Worm (Caenorhabditis elegans) whole organism, midembryonic: ENCODE data around the gene mans-3.

ENCODE experiments used
- T22C8.4 ChIP-seq: fragments of 200-800 bp; sonication (Bioruptor generic); IDR thresholded peaks from 2 replicates; pipeline ENCODE4 v1.3.6; 2022; ENCODE audit warnings: missing genetic modification characterization, missing compliant biosample characterization
- cog-1 ChIP-seq: sonication (generic microtip); optimal IDR thresholded peaks from 2 replicates; lab custom pipeline; 2016; ENCODE audit warnings: missing genetic modification characterization, missing compliant biosample characterization
- flt-1 ChIP-seq: fragments of 200-800 bp; sonication (Bioruptor generic); IDR thresholded peaks from 2 replicates; pipeline ENCODE4 v1.3.6; 2022; ENCODE audit warnings: missing genetic modification characterization, missing compliant biosample characterization
- klf-2 ChIP-seq: fragments of 200-800 bp; sonication (Bioruptor generic); conservative IDR thresholded peaks from 2 replicates; pipeline ENCODE4 v1.3.6; 2022; ENCODE audit warnings: missing genetic modification reagents, missing genetic modification characterization, missing compliant biosample characterization
- med-1 ChIP-seq: sonication (generic microtip); optimal IDR thresholded peaks from 2 replicates; lab custom pipeline; 2017; ENCODE audit warnings: missing genetic modification characterization, mild to moderate bottlenecking, missing compliant biosample characterization, antibody characterized with exemption, missing genetic modification reagents; ENCODE audit not compliant: insufficient read depth
- ref-1 ChIP-seq: fragments of 200-800 bp; sonication (Bioruptor generic); conservative IDR thresholded peaks from 2 replicates; pipeline ENCODE4 v1.3.6; 2022; ENCODE audit warnings: missing genetic modification reagents, missing genetic modification characterization, missing compliant biosample characterization
- tab-1 ChIP-seq: fragments of 200-800 bp; sonication (Bioruptor generic); IDR thresholded peaks from 2 replicates; pipeline ENCODE4 v1.3.6; 2022; ENCODE audit warnings: missing genetic modification characterization, missing compliant biosample characterization
- ztf-23 ChIP-seq: fragments of 200-800 bp; sonication (Bioruptor generic); IDR thresholded peaks from 2 replicates; pipeline ENCODE4 v1.3.6; 2022; ENCODE audit warnings: missing genetic modification reagents, missing genetic modification characterization, missing compliant biosample characterization
- ztf-29 ChIP-seq: fragments of 200-800 bp; sonication (Bioruptor generic); IDR thresholded peaks from 2 replicates; pipeline ENCODE4 v1.3.6; 2022; ENCODE audit warnings: missing genetic modification reagents, missing genetic modification characterization, missing compliant biosample characterization

Gene mans-3

DNA sequence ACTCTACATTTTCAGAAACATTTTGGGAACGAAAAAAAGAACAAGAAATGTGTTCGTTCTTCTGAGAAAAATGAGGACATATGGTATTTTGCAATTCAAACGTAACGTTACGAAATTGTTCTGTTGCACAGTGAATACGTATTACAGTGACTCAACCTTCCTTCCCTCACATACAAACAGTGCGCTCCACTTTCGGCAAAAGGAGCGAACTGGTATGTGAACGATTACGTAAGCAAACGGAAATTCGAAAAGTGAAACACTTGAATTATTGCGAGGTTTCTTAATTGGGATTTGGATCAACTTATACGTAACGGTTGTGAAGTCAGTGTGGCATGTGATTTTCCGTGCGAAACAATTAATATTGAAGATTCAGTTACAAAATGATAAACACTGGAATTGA is 44.4 kb upstream of the mans-3 start:
- TF ChIP-seq ztf-29 (GFP tag; lab: Robert Waterston, UW): no peak
- no peak for TF ChIP-seq ztf-23 (GFP tag; lab: Robert Waterston, UW)
- no peak for TF ChIP-seq med-1 (GFP tag; lab: Kevin White, UChicago)
- TF ChIP-seq ref-1 (GFP tag; lab: Robert Waterston, UW): no peak
- no peak for TF ChIP-seq flt-1 (GFP tag; lab: Robert Waterston, UW)
- no peak for TF ChIP-seq klf-2 (GFP tag; lab: Robert Waterston, UW)
- no peak for TF ChIP-seq tab-1
- no peak for TF ChIP-seq T22C8.4 (GFP tag; lab: Robert Waterston, UW)
- no peak for TF ChIP-seq cog-1 (tag; lab: Kevin White, UChicago)

DNA sequence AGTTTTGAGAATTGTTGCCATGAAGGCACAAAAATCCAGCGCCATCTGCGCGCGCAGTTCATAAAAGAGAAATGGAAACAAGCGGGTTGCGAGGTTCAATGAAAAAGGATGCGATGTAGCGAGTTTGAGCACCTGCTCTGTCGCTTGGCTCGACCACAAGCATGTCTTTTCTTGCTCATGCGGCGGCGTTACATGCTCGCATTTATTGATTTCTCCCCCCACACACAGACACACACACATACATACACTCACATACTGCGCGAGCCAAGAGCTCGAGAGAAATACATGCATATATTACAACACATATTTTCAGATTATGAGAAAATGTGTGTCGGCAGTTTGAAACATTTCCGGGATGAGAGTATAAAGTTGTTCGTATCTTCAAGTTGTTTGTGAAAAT is 43.4 kb upstream of the mans-3 start:
- TF ChIP-seq T22C8.4 (GFP tag; lab: Robert Waterston, UW): peak; percentile 64
- TF ChIP-seq ztf-29 (GFP tag; lab: Robert Waterston, UW): no peak

DNA sequence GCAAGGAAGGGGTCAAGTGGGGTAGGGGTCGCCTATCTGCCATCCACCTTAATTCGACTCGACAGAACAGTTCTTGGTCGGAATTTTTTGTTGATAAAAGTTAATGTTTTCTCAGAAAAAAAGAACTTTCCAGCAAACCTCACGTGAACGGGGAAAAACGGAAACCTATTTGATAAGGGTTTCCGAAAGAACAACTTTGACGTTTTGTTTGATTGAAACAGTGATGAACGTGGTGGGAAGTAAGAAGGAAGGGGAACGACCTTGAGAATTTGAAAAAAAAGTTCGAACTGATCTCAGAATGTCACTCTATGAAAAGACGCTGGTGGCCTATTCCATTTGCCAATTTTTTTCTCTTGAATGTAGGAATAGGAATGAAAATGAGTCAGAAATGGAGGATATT is 42.8 kb upstream of the mans-3 start:
- TF ChIP-seq ztf-29 (GFP tag; lab: Robert Waterston, UW) (no peak), klf-2 (GFP tag; lab: Robert Waterston, UW) (no peak), tab-1 (no peak), ztf-23 (GFP tag; lab: Robert Waterston, UW) (no peak), cog-1 (tag; lab: Kevin White, UChicago) (no peak), ref-1 (GFP tag; lab: Robert Waterston, UW) (no peak), flt-1 (GFP tag; lab: Robert Waterston, UW) (no peak), med-1 (GFP tag; lab: Kevin White, UChicago) (no peak), T22C8.4 (GFP tag; lab: Robert Waterston, UW) (no peak)

DNA sequence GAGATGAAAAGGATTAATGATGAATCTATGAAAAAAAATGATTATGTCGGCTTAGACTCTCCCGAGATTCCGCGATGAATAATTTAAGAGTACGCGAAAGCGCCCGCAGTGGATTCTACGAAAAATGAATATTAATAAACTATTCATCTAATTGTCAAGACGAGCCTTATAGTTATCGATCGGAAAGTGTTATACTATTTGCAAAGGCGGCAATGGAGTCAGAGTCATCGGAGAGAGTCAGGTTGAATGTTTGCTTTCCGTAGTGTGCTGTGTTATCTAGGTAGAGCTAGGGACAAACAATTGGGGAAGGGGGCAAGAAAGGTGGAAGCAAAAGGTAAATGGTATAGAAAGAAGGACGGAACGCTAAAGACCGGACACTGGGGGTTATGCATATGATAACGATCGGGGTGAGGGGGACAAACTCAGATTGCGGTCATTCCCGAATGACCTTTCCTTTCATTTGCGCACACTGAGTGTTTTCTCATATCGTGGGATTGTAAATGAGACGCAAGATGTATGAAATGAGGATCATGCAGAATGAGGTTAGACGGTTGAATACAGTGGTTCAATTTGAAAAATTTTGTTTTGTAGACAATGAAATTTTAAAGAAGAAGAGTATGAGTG is 42.3 kb upstream of the mans-3 start:
- no peak for TF ChIP-seq med-1 (GFP tag; lab: Kevin White, UChicago)
- no peak for TF ChIP-seq T22C8.4 (GFP tag; lab: Robert Waterston, UW)
- TF ChIP-seq flt-1 (GFP tag; lab: Robert Waterston, UW): 0 out of 2 replicates have a peak, but pooled peaks have one; percentile 21
- TF ChIP-seq klf-2 (GFP tag; lab: Robert Waterston, UW): no peak
- no peak for TF ChIP-seq tab-1

DNA sequence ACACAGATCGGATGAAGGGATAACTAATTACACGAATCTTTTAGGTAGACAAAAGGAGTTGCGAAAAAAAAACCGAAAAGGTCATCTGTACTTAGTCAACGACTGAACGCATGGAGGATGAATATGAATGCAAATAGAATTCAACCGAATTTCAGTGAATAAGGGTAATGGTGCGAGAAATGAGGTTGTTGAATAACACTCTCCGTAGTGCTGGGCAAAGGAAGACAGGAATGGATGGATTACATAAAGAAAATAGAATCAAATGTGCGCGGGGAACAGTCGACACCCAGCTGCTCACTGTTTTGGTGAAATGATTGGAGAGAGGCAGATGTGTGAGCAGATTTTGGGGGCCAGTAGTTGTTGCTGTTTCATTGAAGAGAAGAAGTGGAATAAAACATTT is 40.9 kb upstream of the mans-3 start:
- TF ChIP-seq klf-2 (GFP tag; lab: Robert Waterston, UW): no peak
- no peak for TF ChIP-seq med-1 (GFP tag; lab: Kevin White, UChicago)
- TF ChIP-seq tab-1: no peak
- no peak for TF ChIP-seq T22C8.4 (GFP tag; lab: Robert Waterston, UW)

DNA sequence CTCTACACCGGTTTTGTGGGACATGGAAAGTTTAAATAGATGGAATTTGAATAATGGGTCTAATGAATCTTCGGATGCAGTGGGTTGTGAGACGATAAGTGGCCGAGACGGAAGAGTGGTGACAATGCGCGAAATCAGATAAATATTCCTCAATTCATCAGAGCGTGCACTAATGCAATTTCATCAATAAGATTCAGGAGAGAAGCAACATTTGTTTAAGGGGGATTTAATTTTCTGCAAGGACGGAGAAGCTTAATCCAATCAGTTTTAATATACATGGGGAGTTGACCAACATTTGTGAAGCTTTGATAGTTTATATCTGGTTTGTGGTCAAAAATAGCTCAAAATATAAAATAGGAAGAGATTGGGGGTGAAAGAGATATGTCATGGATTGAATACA is 35.7 kb upstream of the mans-3 start:
- no peak for TF ChIP-seq flt-1 (GFP tag; lab: Robert Waterston, UW)
- TF ChIP-seq ztf-23 (GFP tag; lab: Robert Waterston, UW): no peak
- no peak for TF ChIP-seq tab-1
- no peak for TF ChIP-seq ref-1 (GFP tag; lab: Robert Waterston, UW)
- no peak for TF ChIP-seq med-1 (GFP tag; lab: Kevin White, UChicago)
- no peak for TF ChIP-seq klf-2 (GFP tag; lab: Robert Waterston, UW)

DNA sequence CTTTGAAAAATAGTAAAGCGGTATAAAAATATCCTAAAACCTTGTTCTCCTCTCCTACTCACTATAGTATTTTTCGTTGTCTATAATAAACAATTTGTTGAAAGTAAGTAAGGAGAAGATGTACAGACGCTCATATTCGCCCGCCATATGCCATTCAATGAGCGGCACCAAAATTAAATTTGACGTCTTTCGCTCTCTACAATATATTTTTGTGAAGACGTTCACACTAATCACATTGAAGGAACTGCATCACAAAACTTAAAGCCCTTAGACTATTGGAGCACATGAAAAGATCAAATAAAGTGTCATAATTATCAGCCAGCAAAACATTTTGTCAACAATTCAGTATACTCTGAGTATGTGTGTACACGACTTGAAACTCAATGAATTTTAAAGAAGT is 33.4 kb upstream of the mans-3 start:
- no peak for TF ChIP-seq T22C8.4 (GFP tag; lab: Robert Waterston, UW)
- TF ChIP-seq tab-1: no peak
- no peak for TF ChIP-seq ref-1 (GFP tag; lab: Robert Waterston, UW)
- TF ChIP-seq med-1 (GFP tag; lab: Kevin White, UChicago): no peak
- no peak for TF ChIP-seq ztf-29 (GFP tag; lab: Robert Waterston, UW)
- no peak for TF ChIP-seq ztf-23 (GFP tag; lab: Robert Waterston, UW)
- TF ChIP-seq flt-1 (GFP tag; lab: Robert Waterston, UW): no peak
- no peak for TF ChIP-seq cog-1 (tag; lab: Kevin White, UChicago)
- no peak for TF ChIP-seq klf-2 (GFP tag; lab: Robert Waterston, UW)

DNA sequence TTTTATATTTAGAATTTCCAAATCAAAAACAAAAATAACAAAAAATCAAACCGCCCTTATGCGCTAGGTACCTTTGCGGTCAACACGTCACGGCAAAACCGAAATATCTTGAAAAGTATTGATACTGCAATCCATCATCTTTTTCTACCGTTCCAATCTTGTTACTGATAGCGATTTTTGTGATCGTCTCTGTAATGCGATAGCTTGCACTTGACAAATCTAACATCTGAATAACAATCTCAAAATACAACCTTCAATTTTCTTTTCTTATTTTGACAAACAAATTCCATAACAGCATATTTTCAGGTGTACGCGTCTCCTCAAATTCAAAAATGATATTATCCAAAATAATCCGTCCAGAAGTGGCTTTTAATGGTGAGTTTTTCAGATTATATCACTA is 31.2 kb upstream of the mans-3 start, which contains the start of gene tbc-7:
tbc-7 (plus strand) TSS at position 301 of the 400 bp plus-strand sequence.
- TF ChIP-seq med-1 (GFP tag; lab: Kevin White, UChicago) (no peak), flt-1 (GFP tag; lab: Robert Waterston, UW) (no peak), ztf-23 (GFP tag; lab: Robert Waterston, UW) (no peak), T22C8.4 (GFP tag; lab: Robert Waterston, UW) (no peak), klf-2 (GFP tag; lab: Robert Waterston, UW) (no peak), ztf-29 (GFP tag; lab: Robert Waterston, UW) (no peak), tab-1 (no peak), ref-1 (GFP tag; lab: Robert Waterston, UW) (no peak)

DNA sequence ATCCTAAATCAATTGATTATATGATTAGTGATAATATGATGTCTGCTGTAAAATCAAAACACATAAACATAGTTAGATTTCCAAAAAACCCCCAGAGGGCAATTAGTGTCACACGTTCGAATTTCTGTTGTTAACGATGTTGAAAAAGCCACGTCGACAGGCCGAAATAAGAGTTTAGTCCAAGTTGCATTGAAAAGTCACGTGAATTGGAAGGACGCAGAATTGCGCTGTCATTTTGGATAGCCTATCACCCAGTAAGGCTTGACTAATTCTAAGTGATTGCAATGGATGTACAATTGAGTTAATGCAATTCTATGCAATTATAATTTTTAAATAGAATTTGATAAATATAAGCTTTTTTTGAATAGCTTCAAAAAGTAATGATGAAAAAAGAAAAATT is 29.6 kb upstream of the mans-3 start:
- TF ChIP-seq cog-1 (tag; lab: Kevin White, UChicago): no peak
- TF ChIP-seq tab-1: no peak
- TF ChIP-seq flt-1 (GFP tag; lab: Robert Waterston, UW): no peak
- no peak for TF ChIP-seq ztf-23 (GFP tag; lab: Robert Waterston, UW)
- no peak for TF ChIP-seq med-1 (GFP tag; lab: Kevin White, UChicago)
- no peak for TF ChIP-seq ref-1 (GFP tag; lab: Robert Waterston, UW)
- TF ChIP-seq T22C8.4 (GFP tag; lab: Robert Waterston, UW): no peak
- TF ChIP-seq klf-2 (GFP tag; lab: Robert Waterston, UW): no peak
- no peak for TF ChIP-seq ztf-29 (GFP tag; lab: Robert Waterston, UW)
